Fruit fly (Drosophila melanogaster) whole organism, wandering third instar larva: ENCODE results near the gene elg1.

Experiments
- CG32264 ChIP-seq: fragments of 200-800 bp; sonication (Bioruptor generic); optimal IDR thresholded peaks from 2 replicates; lab custom pipeline; 2016; ENCODE audit warnings: missing biosample characterization, missing genetic modification characterization
- CrebA ChIP-seq: fragments of 200-800 bp; sonication (Bioruptor generic); optimal IDR thresholded peaks from 2 replicates; lab custom pipeline; 2016; ENCODE audit warnings: missing biosample characterization, mild to moderate bottlenecking, missing genetic modification characterization, borderline replicate concordance
- Dfd ChIP-seq: fragments of >200 bp; optimal IDR thresholded peaks from 2 replicates; lab custom pipeline; 2017; ENCODE audit warnings: missing biosample characterization, missing genetic modification characterization
- Dif ChIP-seq: fragments of 200-275, 200-300 bp; sonication (Bioruptor generic); optimal IDR thresholded peaks from 2 replicates; lab custom pipeline; 2018; ENCODE audit warnings: missing biosample characterization, missing genetic modification characterization; ENCODE audit not compliant: partially characterized antibody
- HLH106 ChIP-seq: fragments of 200-800 bp; optimal IDR thresholded peaks from 3 replicates; lab custom pipeline; 2019; ENCODE audit warnings: missing biosample characterization, mild to moderate bottlenecking, missing genetic modification characterization, moderate library complexity
- Hnf4 ChIP-seq: fragments of 200-800 bp; sonication (Bioruptor generic); optimal IDR thresholded peaks from 2 replicates; lab custom pipeline; 2016; ENCODE audit warnings: missing biosample characterization, mild to moderate bottlenecking, missing genetic modification characterization
- Hr78 ChIP-seq: fragments of >200 bp; optimal IDR thresholded peaks from 2 replicates; lab custom pipeline; 2017; ENCODE audit warnings: missing biosample characterization, missing genetic modification characterization
- Hr83 ChIP-seq: fragments of 200-300 bp; sonication (Bioruptor generic); optimal IDR thresholded peaks from 2 replicates; lab custom pipeline; 2016; ENCODE audit warnings: missing biosample characterization, mild to moderate bottlenecking, missing genetic modification characterization, moderate library complexity; ENCODE audit not compliant: poor library complexity, severe bottlenecking
- Mio ChIP-seq: sonication (Bioruptor generic); optimal IDR thresholded peaks from 2 replicates; lab custom pipeline; 2016; ENCODE audit warnings: missing biosample characterization, missing genetic modification characterization
- Myc ChIP-seq: fragments of >200 bp; optimal IDR thresholded peaks from 2 replicates; lab custom pipeline; 2017
- N ChIP-seq: fragments of >200 bp; optimal IDR thresholded peaks from 2 replicates; lab custom pipeline; 2018; ENCODE audit warnings: missing biosample characterization, missing external identifiers, missing genetic modification characterization
- OdsH ChIP-seq: fragments of 200-800 bp; sonication (Bioruptor generic); optimal IDR thresholded peaks from 2 replicates; lab custom pipeline; 2016; ENCODE audit warnings: missing biosample characterization, mild to moderate bottlenecking, missing genetic modification characterization
- Rel ChIP-seq, 2 experiments: fragments of 200-800 bp; sonication (Bioruptor generic) in 1 of 2; optimal IDR thresholded peaks; 2 replicates in 1 of 2; 3 replicates in 1 of 2; lab custom pipeline; 2016 to 2019; ENCODE audit warnings: mild to moderate bottlenecking in 2 of 2, missing biosample characterization in 2 of 2, missing genetic modification characterization in 2 of 2, moderate library complexity in 1 of 2
- Sp1 ChIP-seq: fragments of 200-800 bp; sonication (Bioruptor generic); optimal IDR thresholded peaks from 3 replicates; lab custom pipeline; 2019; ENCODE audit warnings: missing biosample characterization, mild to moderate bottlenecking, missing genetic modification characterization, moderate library complexity
- br ChIP-seq: fragments of 200-800 bp; sonication (Bioruptor generic); optimal IDR thresholded peaks from 2 replicates; lab custom pipeline; 2016; ENCODE audit warnings: missing biosample characterization, missing genetic modification characterization
- brk ChIP-seq: fragments of 200-800 bp; sonication (Bioruptor generic); optimal IDR thresholded peaks from 2 replicates; lab custom pipeline; 2016; ENCODE audit warnings: missing biosample characterization, mild to moderate bottlenecking, missing genetic modification characterization
- dl ChIP-seq, 2 experiments: fragments of 175-275, 200-275 bp in 1 of 2; fragments of 200-275 bp in 1 of 2; sonication (Bioruptor generic); optimal IDR thresholded peaks; lab custom pipeline; 2018; ENCODE audit warnings: mild to moderate bottlenecking in 2 of 2, missing biosample characterization in 2 of 2, missing genetic modification characterization in 2 of 2, moderate library complexity in 2 of 2; ENCODE audit not compliant: partially characterized antibody in 2 of 2, insufficient read depth in 1 of 2
- dmrt93B ChIP-seq: fragments of 200-800 bp; sonication (Bioruptor generic); optimal IDR thresholded peaks from 2 replicates; lab custom pipeline; 2018; ENCODE audit warnings: missing biosample characterization, mild to moderate bottlenecking, missing genetic modification characterization
- dsf ChIP-seq: sonication (Bioruptor generic); optimal IDR thresholded peaks from 2 replicates; lab custom pipeline; 2016; ENCODE audit warnings: missing biosample characterization, missing genetic modification characterization, borderline replicate concordance
- ey ChIP-seq: fragments of 200-800 bp; sonication (Bioruptor generic); optimal IDR thresholded peaks from 2 replicates; lab custom pipeline; 2016; ENCODE audit warnings: missing biosample characterization, missing genetic modification characterization
- foxo ChIP-seq, 2 experiments: fragments of 200-800 bp; sonication (Bioruptor generic); optimal IDR thresholded peaks; 2 replicates in 1 of 2; 3 replicates in 1 of 2; lab custom pipeline; 2016 to 2017; ENCODE audit warnings: missing biosample characterization in 2 of 2, missing genetic modification characterization in 2 of 2
- fru ChIP-seq: fragments of 200-800 bp; sonication (Bioruptor generic); optimal IDR thresholded peaks from 3 replicates; lab custom pipeline; 2016; ENCODE audit warnings: missing biosample characterization, mild to moderate bottlenecking, missing genetic modification characterization
- h ChIP-seq: fragments of 200-800 bp; sonication (Bioruptor generic); optimal IDR thresholded peaks from 3 replicates; lab custom pipeline; 2016; ENCODE audit warnings: missing biosample characterization, mild to moderate bottlenecking, missing genetic modification characterization
- jim ChIP-seq: fragments of 175-275, 200-325 bp; sonication (Bioruptor generic); optimal IDR thresholded peaks from 2 replicates; lab custom pipeline; 2016; ENCODE audit warnings: missing biosample characterization, mild to moderate bottlenecking, missing genetic modification characterization
- lola ChIP-seq: fragments of >200 bp; optimal IDR thresholded peaks from 2 replicates; lab custom pipeline; 2017; ENCODE audit warnings: missing biosample characterization, missing genetic modification characterization
- pan ChIP-seq: fragments of >200 bp; optimal IDR thresholded peaks from 2 replicates; lab custom pipeline; 2017
- rgr ChIP-seq: fragments of 200-800 bp; sonication (Bioruptor generic); optimal IDR thresholded peaks from 3 replicates; lab custom pipeline; 2016; ENCODE audit warnings: missing biosample characterization, mild to moderate bottlenecking, missing genetic modification characterization
- sv ChIP-seq: fragments of 200-800 bp; sonication (Bioruptor generic); optimal IDR thresholded peaks from 3 replicates; lab custom pipeline; 2016; ENCODE audit warnings: missing biosample characterization, missing genetic modification characterization
- tai ChIP-seq: sonication (Bioruptor generic); optimal IDR thresholded peaks from 2 replicates; lab custom pipeline; 2016; ENCODE audit warnings: missing biosample characterization, missing genetic modification characterization
- woc ChIP-seq: sonication (Bioruptor generic); optimal IDR thresholded peaks from 2 replicates; lab custom pipeline; 2016; ENCODE audit warnings: missing biosample characterization, mild to moderate bottlenecking, missing genetic modification characterization

Gene elg1

dm6 chr3L:16153650-16154049, 21.8 kb downstream of the elg1 start:
- TF ChIP-seq Hnf4 (GFP tag; lab: Kevin White, UChicago): peak; percentile 13
- no peak for TF ChIP-seq HLH106 (tag; lab: Kevin White, UChicago)

- no peak for TF ChIP-seq Dfd
- TF ChIP-seq rgr (GFP tag; lab: Kevin White, UChicago): no peak
- TF ChIP-seq Hnf4 (GFP tag; lab: Kevin White, UChicago): no peak
- TF ChIP-seq jim (GFP tag; lab: Kevin White, UChicago): no peak
- no peak for TF ChIP-seq N (GFP tag; lab: Kevin White, UChicago)
- TF ChIP-seq Rel (GFP tag; optimal IDR thresholded peaks at IDR 0.05; lab: Kevin White, UChicago): no peak
- no peak for TF ChIP-seq Rel (tag; optimal IDR thresholded peaks at IDR 0.05; lab: Kevin White, UChicago)
Measured at dm6 chr3L:16155547-16155946, 23.7 kb downstream of the elg1 start.

dm6 chr3L:16156788-16157208, 25.0 kb downstream of the elg1 start:
- TF ChIP-seq HLH106 (tag; lab: Kevin White, UChicago) (no peak), Dif (GFP tag; lab: Kevin White, UChicago) (no peak), Myc (lab: Kevin White, UChicago) (no peak), dsf (GFP tag; lab: Kevin White, UChicago) (no peak), dmrt93B (GFP tag; lab: Kevin White, UChicago) (no peak), jim (GFP tag; lab: Kevin White, UChicago) (no peak), Hr78 (GFP tag; lab: Kevin White, UChicago) (no peak), pan (no peak), Mio (GFP tag; lab: Kevin White, UChicago) (no peak), woc (no peak), Dfd (no peak), CG32264 (GFP tag; lab: Kevin White, UChicago) (no peak), Hnf4 (GFP tag; lab: Kevin White, UChicago) (no peak)
- TF ChIP-seq, all 38 proteins: peak for 0

dm6 chr3L:16157251-16158190, 25.7 kb downstream of the elg1 start:
- TF ChIP-seq sv (GFP tag; lab: Kevin White, UChicago) (peak; percentile 20), ey (GFP tag; lab: Kevin White, UChicago) (peak; percentile 20), pan (no peak), rgr (GFP tag; lab: Kevin White, UChicago) (peak; percentile 19), woc (peak; percentile 12), Dfd (peak; percentile 23), tai (GFP tag; lab: Kevin White, UChicago) (peak; percentile 52), h (peak; percentile 50), foxo (GFP tag; optimal IDR thresholded peaks at IDR 0.05; lab: Kevin White, UChicago) (peak in 1 of 2 experiments; percentile 49), OdsH (GFP tag; lab: Kevin White, UChicago) (peak; percentile 15), Hr78 (GFP tag; lab: Kevin White, UChicago) (no peak), Hnf4 (GFP tag; lab: Kevin White, UChicago) (peak; percentile 47), dl (GFP tag; optimal IDR thresholded peaks at IDR 0.05; lab: Kevin White, UChicago; ENCODE audit: insufficient read depth in 1 of 2, partially characterized antibody in 2 of 2) (no peak), fru (peak; percentile 23), HLH106 (tag; lab: Kevin White, UChicago) (no peak)

- no peak for TF ChIP-seq foxo (GFP tag; optimal IDR thresholded peaks at IDR 0.05; lab: Kevin White, UChicago)
- no peak for TF ChIP-seq br
- TF ChIP-seq CrebA (GFP tag; lab: Kevin White, UChicago): no peak
- no peak for TF ChIP-seq Hr78 (GFP tag; lab: Kevin White, UChicago)
- no peak for TF ChIP-seq brk (GFP tag; lab: Kevin White, UChicago)
- TF ChIP-seq lola (GFP tag; lab: Kevin White, UChicago): no peak
- no peak for TF ChIP-seq Myc (lab: Kevin White, UChicago)
- TF ChIP-seq Mio (GFP tag; lab: Kevin White, UChicago): no peak
- no peak for TF ChIP-seq Dfd
- no peak for TF ChIP-seq pan
- TF ChIP-seq Sp1 (GFP tag; lab: Kevin White, UChicago): no peak
- no peak for TF ChIP-seq jim (GFP tag; lab: Kevin White, UChicago)
- TF ChIP-seq h: no peak
- TF ChIP-seq N (GFP tag; lab: Kevin White, UChicago): no peak
- TF ChIP-seq Dif (GFP tag; lab: Kevin White, UChicago): no peak
- TF ChIP-seq Hr83 (GFP tag; lab: Kevin White, UChicago): no peak
- no peak for TF ChIP-seq tai (GFP tag; lab: Kevin White, UChicago)
Measured at dm6 chr3L:16158322-16158721, 26.5 kb downstream of the elg1 start.
